Worm (Caenorhabditis elegans) whole organism, young adult: ENCODE results near the gene Y42H9AR.4.

Source experiments
- B0019.2 ChIP-seq: fragments of 200-800 bp; sonication (Bioruptor generic); conservative IDR thresholded peaks from 2 replicates; pipeline ENCODE4 v1.3.6; 2022; ENCODE audit warnings: missing genetic modification reagents, missing genetic modification characterization, missing compliant biosample characterization
- B0261.1 ChIP-seq: sonication (generic microtip); optimal IDR thresholded peaks from 2 replicates; lab custom pipeline; 2016; ENCODE audit warnings: mild to moderate bottlenecking, missing genetic modification characterization, moderate library complexity, missing compliant biosample characterization
- B0336.3 ChIP-seq: fragments of 200-800 bp; sonication (Bioruptor generic); IDR thresholded peaks from 2 replicates; pipeline ENCODE4 v1.3.6; 2022; ENCODE audit warnings: missing genetic modification characterization, missing compliant biosample characterization
- C06A6.2 ChIP-seq: fragments of 200-800 bp; sonication (Bioruptor generic); conservative IDR thresholded peaks from 2 replicates; pipeline ENCODE4 v1.3.6; 2022; ENCODE audit warnings: missing genetic modification characterization, missing compliant biosample characterization
- D2030.7 ChIP-seq: fragments of 200-800 bp; sonication (Bioruptor generic); IDR thresholded peaks from 2 replicates; pipeline ENCODE4 v1.3.6; 2022; ENCODE audit warnings: missing genetic modification reagents, missing genetic modification characterization, missing compliant biosample characterization
- F10E7.11 ChIP-seq: sonication (generic microtip); optimal IDR thresholded peaks from 2 replicates; lab custom pipeline; 2017; ENCODE audit warnings: mild to moderate bottlenecking, missing genetic modification characterization, moderate library complexity, missing compliant biosample characterization
- F22D6.2 ChIP-seq: sonication (generic microtip); optimal IDR thresholded peaks from 2 replicates; lab custom pipeline; 2016; ENCODE audit warnings: mild to moderate bottlenecking, missing genetic modification characterization, missing compliant biosample characterization
- F33H1.4 ChIP-seq: fragments of 200-800 bp; sonication (Bioruptor generic); IDR thresholded peaks from 2 replicates; pipeline ENCODE4 v1.3.6; 2022; ENCODE audit warnings: missing genetic modification reagents, missing genetic modification characterization, missing compliant biosample characterization
- F57C9.4 ChIP-seq: sonication (generic microtip); optimal IDR thresholded peaks from 2 replicates; lab custom pipeline; 2017; ENCODE audit warnings: mild to moderate bottlenecking, missing genetic modification characterization, missing compliant biosample characterization
- T07F8.4 ChIP-seq: sonication (generic microtip); optimal IDR thresholded peaks from 2 replicates; lab custom pipeline; 2016; ENCODE audit warnings: mild to moderate bottlenecking, missing genetic modification characterization, moderate library complexity, missing compliant biosample characterization
- Y53G8AR.9 ChIP-seq: fragments of 200-800 bp; sonication (Bioruptor generic); conservative IDR thresholded peaks from 2 replicates; pipeline ENCODE4 v1.3.6; 2022; ENCODE audit warnings: missing genetic modification reagents, missing genetic modification characterization, missing compliant biosample characterization
- Y95B8A.8 ChIP-seq: fragments of 200-800 bp; sonication (Bioruptor generic); IDR thresholded peaks from 2 replicates; pipeline ENCODE4 v1.3.6; 2022; ENCODE audit warnings: missing genetic modification reagents, missing genetic modification characterization, missing compliant biosample characterization
- ama-1 ChIP-seq, 3 experiments: fragments of 150-350 bp in 1 of 3; sonication (generic microtip) in 2 of 3; optimal IDR thresholded peaks; 2 replicates each; lab custom pipeline; 2014 to 2018; ENCODE audit warnings: missing biosample characterization in 2 of 3, missing genetic modification characterization in 2 of 3, missing genetic modification reagents in 2 of 3
- atf-7 ChIP-seq: sonication (generic microtip); optimal IDR thresholded peaks from 2 replicates; lab custom pipeline; 2017; ENCODE audit warnings: mild to moderate bottlenecking, missing genetic modification characterization, missing compliant biosample characterization
- attf-3 ChIP-seq: fragments of 200-800 bp; sonication (Bioruptor generic); conservative IDR thresholded peaks from 2 replicates; pipeline ENCODE4 v1.3.6; 2022; ENCODE audit warnings: missing genetic modification reagents, missing genetic modification characterization, missing compliant biosample characterization
- attf-6 ChIP-seq: fragments of 200-800 bp; sonication (Bioruptor generic); IDR thresholded peaks from 2 replicates; pipeline ENCODE4 v1.3.6; 2022; ENCODE audit warnings: missing genetic modification reagents, missing genetic modification characterization, missing compliant biosample characterization
- ceh-100 ChIP-seq: fragments of 200-800 bp; sonication (Bioruptor generic); IDR thresholded peaks from 2 replicates; pipeline ENCODE4 v1.3.6; 2022; ENCODE audit warnings: missing genetic modification reagents, missing genetic modification characterization, missing compliant biosample characterization
- ceh-27 ChIP-seq: fragments of 200-800 bp; sonication (Bioruptor generic); optimal IDR thresholded peaks from 2 replicates; lab custom pipeline; 2018; ENCODE audit warnings: mild to moderate bottlenecking, missing genetic modification characterization, moderate library complexity, missing compliant biosample characterization
- ceh-91 ChIP-seq: fragments of 200-800 bp; sonication (Bioruptor generic); IDR thresholded peaks from 2 replicates; pipeline ENCODE4 v1.3.6; 2022; ENCODE audit warnings: missing genetic modification reagents, missing genetic modification characterization, missing compliant biosample characterization
- chd-7 ChIP-seq: sonication (generic microtip); optimal IDR thresholded peaks from 2 replicates; lab custom pipeline; 2016; ENCODE audit warnings: mild to moderate bottlenecking, missing genetic modification characterization, moderate library complexity, missing compliant biosample characterization
- die-1 ChIP-seq: sonication (generic microtip); optimal IDR thresholded peaks from 2 replicates; lab custom pipeline; 2016; ENCODE audit warnings: missing genotype, mild to moderate bottlenecking, missing genetic modification characterization, missing compliant biosample characterization
- dox-1 ChIP-seq: fragments of 200-800 bp; sonication (Bioruptor generic); IDR thresholded peaks from 2 replicates; pipeline ENCODE4 v1.3.6; 2022; ENCODE audit warnings: missing genetic modification reagents, missing genetic modification characterization, missing compliant biosample characterization
- dpff-1 ChIP-seq: sonication (generic microtip); optimal IDR thresholded peaks from 2 replicates; lab custom pipeline; 2017; ENCODE audit warnings: mild to moderate bottlenecking, missing genetic modification characterization, missing compliant biosample characterization
- efl-1 ChIP-seq: fragments of 150-350 bp; optimal IDR thresholded peaks from 2 replicates; lab custom pipeline; 2014; ENCODE audit warnings: missing biosample characterization, missing genetic modification reagents, missing genetic modification characterization
- egrh-3 ChIP-seq: fragments of 200-800 bp; sonication (Bioruptor generic); IDR thresholded peaks from 2 replicates; pipeline ENCODE4 v1.3.6; 2022; ENCODE audit warnings: missing genetic modification reagents, missing genetic modification characterization, missing compliant biosample characterization
- ekl-4 ChIP-seq: fragments of 200-800 bp; sonication (Bioruptor generic); IDR thresholded peaks from 2 replicates; pipeline ENCODE4 v1.3.6; 2022; ENCODE audit warnings: missing genetic modification reagents, missing genetic modification characterization, missing compliant biosample characterization
- him-1 ChIP-seq: sonication (generic microtip); optimal IDR thresholded peaks from 2 replicates; lab custom pipeline; 2016; ENCODE audit warnings: missing genotype, missing genetic modification reagents, missing genetic modification characterization, missing compliant biosample characterization
- hlh-26 ChIP-seq: fragments of 200-800 bp; sonication (Bioruptor generic); conservative IDR thresholded peaks from 2 replicates; pipeline ENCODE4 v1.3.6; 2022; ENCODE audit warnings: missing genetic modification reagents, missing genetic modification characterization, missing compliant biosample characterization
- hmg-1.2 ChIP-seq: fragments of 200-800 bp; sonication (Bioruptor generic); IDR thresholded peaks from 2 replicates; pipeline ENCODE4 v1.3.6; 2022; ENCODE audit warnings: missing genetic modification reagents, missing genetic modification characterization, missing compliant biosample characterization
- hsf-1 ChIP-seq: fragments of 200-800 bp; sonication (Bioruptor generic); IDR thresholded peaks from 2 replicates; pipeline ENCODE4 v1.3.6; 2022; ENCODE audit warnings: missing genetic modification reagents, missing genetic modification characterization, missing compliant biosample characterization
- lin-35 ChIP-seq, 3 experiments: fragments of 150-350 bp in 2 of 3; sonication (generic microtip) in 1 of 3; optimal IDR thresholded peaks; 2 replicates each; lab custom pipeline; 2014 to 2018; ENCODE audit warnings: missing biosample characterization in 3 of 3, missing genetic modification characterization in 3 of 3, missing genetic modification reagents in 3 of 3
- lin-54 ChIP-seq: fragments of 200-800 bp; sonication (Bioruptor generic); optimal IDR thresholded peaks from 2 replicates; lab custom pipeline; 2018; ENCODE audit warnings: mild to moderate bottlenecking, missing genetic modification characterization, missing compliant biosample characterization
- madf-10 ChIP-seq: sonication (generic microtip); optimal IDR thresholded peaks from 2 replicates; lab custom pipeline; 2016; ENCODE audit warnings: mild to moderate bottlenecking, missing genetic modification characterization, missing compliant biosample characterization
- madf-6 ChIP-seq: fragments of 200-800 bp; sonication (Bioruptor generic); IDR thresholded peaks from 2 replicates; pipeline ENCODE4 v1.3.6; 2022; ENCODE audit warnings: missing genetic modification reagents, missing genetic modification characterization, missing compliant biosample characterization
- madf-8 ChIP-seq: fragments of 200-800 bp; sonication (Bioruptor generic); conservative IDR thresholded peaks from 2 replicates; pipeline ENCODE4 v1.3.6; 2022; ENCODE audit warnings: missing genetic modification reagents, missing genetic modification characterization, missing compliant biosample characterization
- mxl-1 ChIP-seq: sonication (generic microtip); optimal IDR thresholded peaks from 2 replicates; lab custom pipeline; 2016; ENCODE audit warnings: missing genetic modification characterization, missing compliant biosample characterization
- nfyb-1 ChIP-seq: fragments of 200-800 bp; sonication (Bioruptor generic); IDR thresholded peaks from 2 replicates; pipeline ENCODE4 v1.3.6; 2022; ENCODE audit warnings: missing genetic modification reagents, missing genetic modification characterization, missing compliant biosample characterization
- nhr-179 ChIP-seq: sonication (generic microtip); optimal IDR thresholded peaks from 2 replicates; lab custom pipeline; 2016; ENCODE audit warnings: mild to moderate bottlenecking, missing genetic modification characterization, missing compliant biosample characterization
- nhr-90 ChIP-seq: sonication (generic microtip); optimal IDR thresholded peaks from 2 replicates; lab custom pipeline; 2016; ENCODE audit warnings: missing genotype, mild to moderate bottlenecking, missing genetic modification characterization, missing compliant biosample characterization
- pha-4 ChIP-seq: fragments of 150-350 bp; sonication (generic microtip); optimal IDR thresholded peaks from 2 replicates; lab custom pipeline; 2014; ENCODE audit warnings: missing biosample characterization, missing genetic modification reagents, missing genetic modification characterization
- rcor-1 ChIP-seq: fragments of 200-800 bp; sonication (Bioruptor generic); IDR thresholded peaks from 2 replicates; pipeline ENCODE4 v1.3.6; 2022; ENCODE audit warnings: missing genetic modification reagents, missing genetic modification characterization, missing compliant biosample characterization
- snpc-4 ChIP-seq, 5 experiments: fragments of 150-350 bp in 1 of 5; sonication (generic microtip) in 4 of 5; optimal IDR thresholded peaks; 2 replicates each; lab custom pipeline; 2014 to 2018; ENCODE audit warnings: missing genetic modification characterization in 5 of 5, missing biosample characterization in 3 of 5, antibody characterized with exemption in 2 of 5, mild to moderate bottlenecking in 2 of 5, missing compliant biosample characterization in 2 of 5, missing genotype in 2 of 5, moderate library complexity in 2 of 5, missing genetic modification reagents in 1 of 5
- tbp1 ChIP-seq: fragments of 200-800 bp; sonication (Bioruptor generic); optimal IDR thresholded peaks from 2 replicates; lab custom pipeline; 2018; ENCODE audit warnings: mild to moderate bottlenecking, missing genetic modification characterization, missing compliant biosample characterization
- tlf-1 ChIP-seq: fragments of 200-800 bp; sonication (Bioruptor generic); optimal IDR thresholded peaks from 2 replicates; lab custom pipeline; 2018; ENCODE audit warnings: mild to moderate bottlenecking, missing genetic modification characterization, missing compliant biosample characterization
- zfh-2 ChIP-seq: fragments of 200-800 bp; sonication (Bioruptor generic); conservative IDR thresholded peaks from 2 replicates; pipeline ENCODE4 v1.3.6; 2022; ENCODE audit warnings: missing genetic modification reagents, missing genetic modification characterization, missing compliant biosample characterization
- ztf-25 ChIP-seq: fragments of 200-800 bp; sonication (Bioruptor generic); IDR thresholded peaks from 2 replicates; pipeline ENCODE4 v1.3.6; 2022; ENCODE audit warnings: missing genetic modification reagents, missing genetic modification characterization, missing compliant biosample characterization
- ztf-26 ChIP-seq: sonication (generic microtip); optimal IDR thresholded peaks from 2 replicates; lab custom pipeline; 2017; ENCODE audit warnings: missing genetic modification characterization, missing compliant biosample characterization
- ztf-28 ChIP-seq: fragments of 200-800 bp; sonication (Bioruptor generic); IDR thresholded peaks from 2 replicates; pipeline ENCODE4 v1.3.6; 2022; ENCODE audit warnings: missing genetic modification reagents, missing genetic modification characterization, missing compliant biosample characterization
- ztf-6 ChIP-seq: fragments of 200-800 bp; sonication (Bioruptor generic); IDR thresholded peaks from 2 replicates; pipeline ENCODE4 v1.3.6; 2022; ENCODE audit warnings: missing genetic modification reagents, missing genetic modification characterization, missing compliant biosample characterization

Gene Y42H9AR.4

ce11 chrIV:8112187-8112586 lies at the start of gene Y42H9AR.4:
Y42H9AR.4 (minus strand) TSS chrIV:8112218.
- TF ChIP-seq ama-1 (optimal IDR thresholded peaks at IDR 0.05; lab: Kevin White, UChicago) (no peak), ama-1 (GFP tag; optimal IDR thresholded peaks at IDR 0.05; lab: Kevin White, UChicago) (no peak), B0336.3 (GFP tag; lab: Robert Waterston, UW) (no peak), pha-4 (tag; lab: Kevin White, UChicago) (no peak), ztf-25 (GFP tag; lab: Robert Waterston, UW) (no peak), ztf-28 (no peak), efl-1 (no peak), D2030.7 (GFP tag; lab: Robert Waterston, UW) (no peak), chd-7 (no peak), nfyb-1 (GFP tag; lab: Robert Waterston, UW) (no peak), rcor-1 (GFP tag; lab: Robert Waterston, UW) (0 out of 2 replicates have a peak, but pooled peaks have one; percentile 17), Y95B8A.8 (GFP tag; lab: Robert Waterston, UW) (no peak), atf-7 (no peak), attf-6 (GFP tag; lab: Robert Waterston, UW) (no peak), ceh-91 (GFP tag; lab: Robert Waterston, UW) (no peak), dpff-1 (tag; lab: Kevin White, UChicago) (no peak), hmg-1.2 (GFP tag; lab: Robert Waterston, UW) (peak; percentile 98), hlh-26 (GFP tag; lab: Robert Waterston, UW) (no peak), hsf-1 (GFP tag; lab: Robert Waterston, UW) (no peak), ekl-4 (0 out of 2 replicates have a peak, but pooled peaks have one; percentile 43), B0261.1 (tag; lab: Kevin White, UChicago) (no peak), madf-8 (no peak), C06A6.2 (GFP tag; lab: Robert Waterston, UW) (no peak), nhr-90 (tag; lab: Kevin White, UChicago) (no peak), T07F8.4 (tag; lab: Kevin White, UChicago) (no peak), dox-1 (GFP tag; lab: Robert Waterston, UW) (no peak), tlf-1 (GFP tag; lab: Kevin White, UChicago) (no peak), ceh-27 (no peak), F22D6.2 (tag; lab: Kevin White, UChicago) (no peak), zfh-2 (GFP tag; lab: Robert Waterston, UW) (no peak), madf-10 (tag; lab: Kevin White, UChicago) (no peak), Y53G8AR.9 (GFP tag; lab: Robert Waterston, UW) (0 out of 2 replicates have a peak, but pooled peaks have one; percentile 30), ceh-100 (GFP tag; lab: Robert Waterston, UW) (no peak), egrh-3 (GFP tag; lab: Robert Waterston, UW) (no peak), die-1 (tag; lab: Kevin White, UChicago) (no peak), ztf-6 (GFP tag; lab: Robert Waterston, UW) (no peak), B0019.2 (GFP tag; lab: Robert Waterston, UW) (no peak), lin-54 (GFP tag; lab: Kevin White, UChicago) (no peak), nhr-179 (no peak), snpc-4 (GFP tag; optimal IDR thresholded peaks at IDR 0.05; lab: Kevin White, UChicago) (no peak), snpc-4 (tag; optimal IDR thresholded peaks at IDR 0.05; lab: Kevin White, UChicago) (no peak), ztf-26 (tag; lab: Kevin White, UChicago) (no peak), F33H1.4 (no peak), F57C9.4 (tag; lab: Kevin White, UChicago) (no peak), madf-6 (GFP tag; lab: Robert Waterston, UW) (peak; percentile 35; the same call in 1 of the 2 replicates), attf-3 (no peak), lin-35 (GFP tag; optimal IDR thresholded peaks at IDR 0.05; lab: Kevin White, UChicago) (no peak), him-1 (tag; lab: Kevin White, UChicago) (no peak), F10E7.11 (tag; lab: Kevin White, UChicago) (no peak), mxl-1 (tag; lab: Kevin White, UChicago) (no peak), tbp1 (GFP tag; lab: Kevin White, UChicago) (no peak)
